Fruit fly (Drosophila melanogaster): ENCODE data around the gene Pde6.

The Pde6 gene

DNA sequence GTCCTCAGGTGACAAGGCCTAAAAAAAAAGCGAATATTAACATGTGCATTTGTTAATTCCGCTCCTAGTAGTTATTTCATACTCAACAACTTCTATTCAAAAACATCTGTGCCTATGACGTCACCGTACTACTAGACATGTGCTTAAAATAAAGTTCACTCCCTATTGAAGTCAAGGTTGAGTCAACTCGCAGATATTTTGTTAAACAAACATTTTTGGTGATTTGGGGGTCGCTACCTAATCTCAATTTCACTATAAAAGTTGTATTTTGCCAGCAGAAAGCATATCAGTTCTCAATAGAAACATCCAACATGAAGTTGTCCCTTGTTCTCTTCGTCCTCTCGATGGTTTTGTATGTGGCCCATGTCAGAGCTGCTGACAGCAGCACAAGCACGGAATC is 41.4 kb downstream of the Pde6 start, which contains the start of gene CG34273:
CG34273 (plus strand) TSS at position 301 of the 400 bp plus-strand sequence.
- TF ChIP-seq CG17801 (GFP tag; optimal IDR thresholded peaks at IDR 0.05; ENCODE audit: partially characterized antibody), result no peak

DNA sequence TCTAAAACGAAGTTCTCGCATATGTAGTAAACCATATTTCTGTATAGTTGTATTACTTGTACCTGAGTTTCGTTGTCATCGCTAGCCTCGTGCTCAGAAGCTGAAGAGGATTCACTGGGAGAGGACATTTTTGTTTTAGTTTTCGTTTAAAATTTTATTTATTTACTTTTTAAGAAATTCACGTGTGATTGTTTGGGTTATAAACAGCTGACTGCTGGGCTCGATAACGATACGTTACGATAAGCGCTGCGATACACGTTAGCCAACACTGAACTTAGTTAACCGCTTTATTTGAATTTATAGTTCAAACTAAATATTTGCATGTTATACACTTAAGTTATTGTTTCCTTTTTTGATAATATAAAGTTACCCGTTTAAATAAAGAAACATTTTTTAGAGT is 44.7 kb downstream of the Pde6 start, which contains the start of gene CG8461:
CG8461 (minus strand) TSS at position 218 of the 400 bp plus-strand sequence.
- peak; percentile 23 for TF ChIP-seq CG17801 (GFP tag; optimal IDR thresholded peaks at IDR 0.05; ENCODE audit: partially characterized antibody)

DNA sequence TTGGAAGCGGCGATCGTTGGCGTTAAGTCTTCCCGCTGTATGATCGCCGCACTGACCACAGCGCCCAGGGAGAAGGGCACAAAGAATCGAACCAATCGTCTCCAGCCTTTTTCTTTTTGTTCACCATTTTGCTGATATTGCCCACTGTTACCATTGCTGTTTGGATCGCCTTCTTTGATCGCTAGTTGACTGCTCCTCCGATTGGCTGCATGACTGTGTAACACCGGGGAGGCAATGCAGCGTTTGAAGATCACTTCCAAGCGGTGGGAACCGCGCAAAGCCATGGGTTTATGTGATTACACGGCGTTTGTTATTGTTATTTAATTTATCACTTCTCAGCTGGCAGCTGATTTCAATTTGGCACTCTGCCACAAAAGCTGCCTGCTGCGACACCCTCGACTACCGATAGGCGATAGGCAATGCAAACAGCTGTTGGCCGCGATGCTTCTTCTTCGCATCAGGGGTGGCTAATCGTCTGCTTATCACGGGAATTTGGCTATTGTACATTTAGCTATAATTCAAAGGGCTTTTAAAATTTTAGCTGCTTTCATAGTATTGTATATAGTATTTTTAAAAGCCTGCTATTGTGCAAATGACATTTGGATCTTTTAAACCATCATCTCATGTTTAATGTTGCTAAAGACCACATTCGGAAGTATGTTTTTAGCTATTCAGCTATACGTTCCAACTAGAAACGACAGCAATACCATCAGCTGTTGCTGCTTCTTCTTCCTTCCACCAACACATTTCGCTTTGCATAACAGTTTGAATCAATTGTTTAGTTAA is 46.8 kb downstream of the Pde6 start, which contains the start of the genes HtrA2 and mRpL11:
HtrA2 (minus strand) TSS at position 590 of the 786 bp plus-strand sequence.
mRpL11 (plus strand) TSS at position 716 of the 786 bp plus-strand sequence.
- peak; percentile 47 for TF ChIP-seq CG17801 (GFP tag; optimal IDR thresholded peaks at IDR 0.05; ENCODE audit: partially characterized antibody)

DNA sequence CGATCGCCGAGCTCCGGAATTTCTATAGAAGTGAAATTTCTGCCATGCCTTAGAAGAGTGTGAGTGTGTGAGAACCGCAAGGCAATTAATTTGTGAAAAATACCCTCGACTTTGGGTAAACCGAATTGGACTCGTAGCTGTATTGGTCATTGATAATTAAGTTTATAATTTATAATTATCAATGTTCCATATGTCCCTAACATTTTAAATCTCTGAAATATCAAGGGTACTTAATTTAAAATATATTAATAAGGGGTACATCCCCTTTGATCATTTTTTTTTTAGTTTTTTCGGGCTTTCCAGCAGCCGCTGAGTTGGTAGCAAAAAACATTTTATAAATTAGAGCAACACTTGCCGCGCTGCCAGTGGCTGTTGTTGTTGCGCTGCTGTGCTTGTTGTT is 53.0 kb downstream of the Pde6 start:
- TF ChIP-seq CG17801 (GFP tag; optimal IDR thresholded peaks at IDR 0.05; ENCODE audit: partially characterized antibody), result no peak

dm6 chr3R:14498072-14498471 is 60.0 kb downstream of the Pde6 start:
- TF ChIP-seq CG17801 (GFP tag; optimal IDR thresholded peaks at IDR 0.05; ENCODE audit: partially characterized antibody), result no peak

DNA sequence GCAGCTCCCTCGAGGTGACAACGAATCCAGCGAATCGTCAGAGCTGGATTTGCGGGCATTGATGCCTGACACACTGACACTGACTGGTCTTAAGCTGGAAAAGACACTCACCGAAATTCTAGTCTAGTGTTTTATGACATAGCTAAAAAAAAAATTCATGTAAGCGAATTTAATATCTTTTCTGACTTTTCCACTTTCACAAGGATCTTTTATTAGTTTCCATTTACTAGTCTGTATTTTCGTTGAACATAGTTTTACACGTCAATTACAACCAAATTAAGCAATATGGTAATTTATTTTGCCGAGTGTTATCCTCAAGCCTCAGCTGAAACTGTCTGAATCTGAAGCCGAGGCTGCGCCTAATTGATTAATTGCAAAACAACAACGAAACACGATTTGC is 61.7 kb downstream of the Pde6 start:
- no peak for TF ChIP-seq CG17801 (GFP tag; optimal IDR thresholded peaks at IDR 0.05; ENCODE audit: partially characterized antibody)

DNA sequence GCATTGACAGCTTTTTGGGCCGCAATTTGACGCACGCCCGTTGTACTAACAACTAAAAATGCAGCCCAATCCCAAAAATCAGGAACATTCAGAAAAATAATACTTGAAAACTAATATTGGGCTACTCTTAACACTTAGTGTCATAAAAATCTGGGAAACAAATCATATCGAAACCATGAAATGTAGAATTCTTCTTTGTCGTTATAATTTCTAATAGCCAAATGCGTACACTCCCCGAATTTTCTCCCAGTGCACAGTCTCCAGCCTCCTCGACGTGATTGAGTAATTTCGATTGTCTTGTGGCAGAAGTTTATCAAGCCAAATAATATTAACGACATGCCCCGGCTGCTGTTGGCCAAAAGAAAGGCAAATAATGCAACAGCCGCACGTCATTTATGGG is 64.2 kb downstream of the Pde6 start:
- TF ChIP-seq CG17801 (GFP tag; optimal IDR thresholded peaks at IDR 0.05; ENCODE audit: partially characterized antibody), result no peak

DNA sequence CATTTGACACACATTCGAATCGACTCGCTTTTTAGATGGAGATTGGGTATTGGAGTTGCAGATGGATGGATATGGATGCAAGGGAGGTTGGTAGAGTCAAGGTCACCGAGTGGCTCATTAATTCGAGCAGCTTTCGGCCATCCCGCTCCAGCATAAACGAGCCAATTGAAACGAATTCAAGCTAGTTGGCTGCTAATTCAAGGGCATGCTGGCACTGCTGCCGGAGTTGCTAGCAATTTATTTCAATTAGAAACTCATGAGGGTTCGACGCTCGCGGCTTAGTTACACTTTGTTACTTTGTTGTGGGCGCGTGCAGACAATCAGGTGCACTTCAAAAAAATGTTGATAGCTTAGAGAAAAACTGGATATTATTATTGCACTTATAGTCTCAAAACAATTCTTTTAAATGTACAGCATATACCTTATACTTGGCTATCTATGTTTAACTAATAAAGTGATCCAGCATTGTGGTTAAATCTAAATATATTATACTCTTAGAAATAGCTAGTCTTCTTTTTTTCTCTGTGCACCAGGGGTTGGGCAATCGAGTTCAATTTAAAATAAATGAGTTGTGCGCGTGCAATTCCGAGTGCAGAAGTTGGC is 65.7 kb downstream of the Pde6 start:
- TF ChIP-seq CG17801 (GFP tag; optimal IDR thresholded peaks at IDR 0.05; ENCODE audit: partially characterized antibody), result no peak

DNA sequence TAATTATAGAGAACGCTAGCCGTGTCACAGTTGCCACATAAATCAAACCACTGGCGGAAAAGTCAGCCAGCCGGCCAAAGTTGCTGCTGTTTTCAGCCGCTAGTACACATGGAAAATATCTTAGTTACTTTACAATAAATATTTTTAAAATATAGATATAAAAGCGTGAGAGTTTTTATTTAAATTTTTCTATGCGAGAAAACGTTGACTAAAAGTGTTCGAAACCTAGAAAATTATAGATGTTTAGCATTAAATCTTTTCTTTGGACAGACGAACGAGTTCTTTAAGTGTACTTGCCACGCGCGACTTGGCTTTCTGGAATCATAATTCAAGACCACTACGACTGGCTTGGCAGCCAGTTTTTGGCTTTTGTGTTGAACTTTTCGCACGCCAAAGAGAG is 71.6 kb downstream of the Pde6 start:
- TF ChIP-seq CG17801 (GFP tag; optimal IDR thresholded peaks at IDR 0.05; ENCODE audit: partially characterized antibody), result no peak

DNA sequence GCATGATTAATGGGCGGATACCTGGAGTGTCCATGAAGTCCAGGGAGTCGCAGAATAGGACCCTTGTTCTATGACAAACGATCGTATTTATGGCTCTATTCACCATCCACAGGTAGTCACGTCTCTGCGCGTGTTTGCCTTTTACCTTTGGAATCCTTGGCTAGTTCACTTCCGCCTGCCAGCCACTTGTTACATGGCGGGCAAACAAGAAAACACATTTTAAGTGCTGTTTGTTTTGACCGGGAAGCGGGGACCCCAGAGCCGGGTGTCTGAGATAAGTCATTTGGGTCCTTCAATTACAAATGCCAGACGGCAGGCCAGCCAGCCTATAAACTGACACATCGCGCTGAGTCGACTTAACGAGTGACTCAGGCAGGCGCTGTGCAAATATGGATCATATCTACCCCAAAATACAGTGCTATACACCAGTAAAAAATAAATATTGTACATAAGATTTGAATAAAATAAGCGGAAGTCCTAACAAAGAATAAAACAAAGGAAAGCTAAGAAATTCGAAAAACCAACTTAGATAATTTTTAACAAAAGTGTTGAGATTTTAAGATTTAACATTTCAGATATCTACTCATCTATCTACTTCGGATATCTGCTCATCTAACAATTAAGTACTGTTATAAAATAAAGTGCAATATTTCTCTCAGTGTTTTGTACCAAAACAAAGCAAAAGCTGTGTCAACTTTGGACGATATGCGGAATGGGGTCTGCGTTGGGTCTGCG is 73.4 kb downstream of the Pde6 start:
- TF ChIP-seq CG17801 (GFP tag; optimal IDR thresholded peaks at IDR 0.05; ENCODE audit: partially characterized antibody), result no peak

DNA sequence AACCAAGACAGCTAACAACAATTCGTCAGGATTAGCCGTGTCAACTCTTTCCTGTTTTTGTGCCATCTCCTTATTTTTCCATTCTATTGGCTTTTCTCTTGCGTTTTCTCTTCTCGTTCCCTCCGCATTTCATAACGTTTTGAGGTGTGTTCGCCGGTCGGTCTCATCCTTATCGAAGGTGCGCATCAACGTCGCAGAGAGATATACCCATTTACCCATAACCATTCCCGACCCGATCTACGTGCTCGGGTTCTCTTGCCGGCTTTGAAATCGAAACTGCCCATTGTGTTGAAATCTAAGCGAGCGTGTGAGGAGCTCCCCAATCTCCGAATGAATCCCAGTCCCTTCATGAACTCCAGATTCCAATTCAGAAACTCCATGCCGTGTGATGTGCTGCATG is 75.1 kb downstream of the Pde6 start:
- no peak for TF ChIP-seq CG17801 (GFP tag; optimal IDR thresholded peaks at IDR 0.05; ENCODE audit: partially characterized antibody)

DNA sequence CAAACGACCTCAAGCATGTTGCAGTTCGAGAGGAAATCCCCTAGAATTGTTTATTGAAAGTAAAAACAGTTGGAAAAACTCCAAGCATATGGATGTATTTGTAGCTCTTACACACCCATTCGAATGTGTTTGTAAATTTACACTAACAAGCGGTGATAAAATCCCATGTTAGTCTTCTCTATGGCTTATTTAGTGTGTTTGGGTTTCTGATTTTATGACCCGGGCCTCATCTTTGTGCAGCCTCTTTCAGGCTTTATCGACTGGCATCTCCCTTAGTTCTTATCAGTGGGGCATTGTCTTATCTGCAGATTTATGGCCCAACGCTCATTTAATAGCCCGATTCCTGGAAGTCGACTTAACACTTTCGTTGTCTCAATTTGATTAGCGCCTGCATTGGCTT is 76.1 kb downstream of the Pde6 start:
- TF ChIP-seq CG17801 (GFP tag; optimal IDR thresholded peaks at IDR 0.05; ENCODE audit: partially characterized antibody), result no peak

dm6 chr3R:14481569-14481968 is 76.5 kb downstream of the Pde6 start, which contains the start of gene cv-c:
Gene cv-c, minus strand, starts transcription at chr3R:14481713.
- TF ChIP-seq CG17801 (GFP tag; optimal IDR thresholded peaks at IDR 0.05; ENCODE audit: partially characterized antibody), result peak; percentile 32

- TF ChIP-seq CG17801 (GFP tag; optimal IDR thresholded peaks at IDR 0.05; ENCODE audit: partially characterized antibody), result no peak
Measured at dm6 chr3R:14479623-14480194, 78.4 kb downstream of the Pde6 start.

- TF ChIP-seq CG17801 (GFP tag; optimal IDR thresholded peaks at IDR 0.05; ENCODE audit: partially characterized antibody), result no peak
Measured at dm6 chr3R:14478438-14479033, 79.6 kb downstream of the Pde6 start.

Measured in ovary, adult (tissue).